Fruit fly (Drosophila melanogaster) whole organism, embryonic: ENCODE measurements around the gene Eato.

Experiments used
- Ada2b ChIP-seq: fragments of 200-800 bp; sonication (Bioruptor generic); IDR thresholded peaks from 2 replicates; pipeline ENCODE4 v1.3.6; 2022; ENCODE audit warnings: missing biosample characterization, missing genetic modification characterization
- Adf1 ChIP-seq: fragments of 200-800 bp; sonication (Bioruptor generic); IDR thresholded peaks from 2 replicates; pipeline ENCODE4 v1.3.6; 2022; ENCODE audit warnings: missing biosample characterization, missing genetic modification characterization
- Awh ChIP-seq: fragments of 200-800 bp; sonication (Bioruptor generic); IDR thresholded peaks from 2 replicates; pipeline ENCODE4, ENCODE4 v1.3.6; 2022; ENCODE audit warnings: missing biosample characterization, missing genetic modification characterization
- CG12155 ChIP-seq: fragments of 200-800 bp; sonication (Bioruptor generic); optimal IDR thresholded peaks from 3 replicates; lab custom pipeline; 2016; ENCODE audit warnings: missing biosample characterization, missing genetic modification characterization
- CG1233 ChIP-seq: fragments of 200-800 bp; sonication (Bioruptor generic); optimal IDR thresholded peaks from 4 replicates; lab custom pipeline; 2018; ENCODE audit warnings: missing biosample characterization, mild to moderate bottlenecking, missing genetic modification characterization
- CG14710 ChIP-seq: fragments of 200-800 bp; sonication (Bioruptor generic); optimal IDR thresholded peaks from 3 replicates; lab custom pipeline; 2019; ENCODE audit warnings: missing biosample characterization, mild to moderate bottlenecking, missing genetic modification characterization, moderate library complexity
- CG15073 ChIP-seq: fragments of 200-800 bp; sonication (Bioruptor generic); optimal IDR thresholded peaks from 2 replicates; lab custom pipeline; 2016; ENCODE audit warnings: missing biosample characterization, missing genetic modification characterization
- CG18619 ChIP-seq: fragments of 200-800 bp; sonication (Bioruptor generic); optimal IDR thresholded peaks from 3 replicates; lab custom pipeline; 2017; ENCODE audit warnings: missing biosample characterization, mild to moderate bottlenecking, missing genetic modification characterization
- CG2889 ChIP-seq: fragments of 200-800 bp; sonication (Bioruptor generic); IDR thresholded peaks from 3 replicates; pipeline ENCODE4 v1.3.6; 2022; ENCODE audit warnings: missing biosample characterization, missing genetic modification characterization
- CG3281 ChIP-seq: fragments of 200-800 bp; sonication (Bioruptor generic); optimal IDR thresholded peaks from 3 replicates; lab custom pipeline; 2017; ENCODE audit warnings: missing biosample characterization, mild to moderate bottlenecking, missing genetic modification characterization
- CG4282 ChIP-seq: fragments of 200-800 bp; sonication (Bioruptor generic); optimal IDR thresholded peaks from 2 replicates; lab custom pipeline; 2016; ENCODE audit warnings: missing biosample characterization, missing genetic modification characterization
- CG43689 ChIP-seq: fragments of 200-800 bp; sonication (Bioruptor generic); IDR thresholded peaks from 2 replicates; pipeline ENCODE4 v1.3.6; 2022; ENCODE audit warnings: missing biosample characterization, missing genetic modification characterization
- CG6175 ChIP-seq: fragments of 200-800 bp; sonication (Bioruptor generic); IDR thresholded peaks from 3 replicates; pipeline ENCODE4 v1.3.6; 2022; ENCODE audit warnings: missing biosample characterization, missing genetic modification characterization
- CG6654 ChIP-seq: fragments of 200-800 bp; sonication (Bioruptor generic); optimal IDR thresholded peaks from 2 replicates; lab custom pipeline; 2017; ENCODE audit warnings: missing biosample characterization, mild to moderate bottlenecking, missing genetic modification characterization
- CG7786 ChIP-seq: fragments of 200-800 bp; sonication (Bioruptor generic); optimal IDR thresholded peaks from 2 replicates; lab custom pipeline; 2016; ENCODE audit warnings: missing biosample characterization, missing genetic modification characterization
- CG8765 ChIP-seq: fragments of 200-800 bp; sonication (Bioruptor generic); IDR thresholded peaks from 2 replicates; pipeline ENCODE4 v1.3.6; 2022; ENCODE audit warnings: missing biosample characterization, missing genetic modification characterization
- CG9609 ChIP-seq: fragments of 200-800 bp; sonication (Bioruptor generic); optimal IDR thresholded peaks from 3 replicates; lab custom pipeline; 2016; ENCODE audit warnings: missing biosample characterization, missing genetic modification characterization
- Dfd ChIP-seq, 2 experiments: fragments of >200 bp; optimal IDR thresholded peaks; 2 replicates each; lab custom pipeline; 2017; ENCODE audit warnings: missing biosample characterization in 2 of 2, missing genetic modification characterization in 2 of 2
- Dip2 ChIP-seq: fragments of 200-800 bp; sonication (Bioruptor generic); IDR thresholded peaks from 2 replicates; pipeline ENCODE4 v1.3.6; 2022; ENCODE audit warnings: missing biosample characterization, missing genetic modification characterization
- Doc2 ChIP-seq: fragments of 200-800 bp; sonication (Bioruptor generic); IDR thresholded peaks from 2 replicates; pipeline ENCODE4 v1.3.6; 2022; ENCODE audit warnings: missing biosample characterization, missing genetic modification characterization
- Doc3 ChIP-seq: fragments of 200-800 bp; sonication (Bioruptor generic); IDR thresholded peaks from 3 replicates; pipeline ENCODE4 v1.3.6; 2022; ENCODE audit warnings: missing biosample characterization, missing genetic modification characterization; ENCODE audit not compliant: partially characterized antibody
- ERR ChIP-seq: fragments of 200-800 bp; sonication (Bioruptor generic); optimal IDR thresholded peaks from 2 replicates; lab custom pipeline; 2016; ENCODE audit warnings: missing biosample characterization, missing genetic modification characterization
- Fer2 ChIP-seq: fragments of 200-800 bp; sonication (Bioruptor generic); optimal IDR thresholded peaks from 2 replicates; lab custom pipeline; 2018; ENCODE audit warnings: missing biosample characterization, mild to moderate bottlenecking, missing genetic modification characterization, moderate library complexity
- GATAe ChIP-seq: fragments of 200-800 bp; sonication (Bioruptor generic); conservative IDR thresholded peaks from 2 replicates; pipeline ENCODE4 v1.3.6; 2022; ENCODE audit warnings: missing biosample characterization, missing genetic modification characterization
- HLHmδ ChIP-seq: fragments of 200-800 bp; sonication (Bioruptor generic); optimal IDR thresholded peaks from 2 replicates; lab custom pipeline; 2018; ENCODE audit warnings: missing biosample characterization, mild to moderate bottlenecking, missing genetic modification characterization, moderate library complexity
- NC2α ChIP-seq: fragments of 200-800 bp; sonication (Bioruptor generic); optimal IDR thresholded peaks from 2 replicates; lab custom pipeline; 2016; ENCODE audit warnings: missing biosample characterization, missing genetic modification characterization
- Nf-YA ChIP-seq: fragments of 200-800 bp; sonication (Bioruptor generic); IDR thresholded peaks from 2 replicates; pipeline ENCODE4 v1.3.6; 2022; ENCODE audit warnings: missing biosample characterization, missing genetic modification characterization
- NfI ChIP-seq: fragments of 200-800 bp; sonication (Bioruptor generic); optimal IDR thresholded peaks from 3 replicates; lab custom pipeline; 2018; ENCODE audit warnings: missing biosample characterization, mild to moderate bottlenecking, missing genetic modification characterization, moderate library complexity
- Side ChIP-seq: fragments of 200-800 bp; sonication (Bioruptor generic); optimal IDR thresholded peaks from 2 replicates; lab custom pipeline; 2016; ENCODE audit warnings: missing biosample characterization, missing genetic modification characterization
- Sry-δ ChIP-seq: fragments of 200-800 bp; sonication (Bioruptor generic); optimal IDR thresholded peaks from 2 replicates; lab custom pipeline; 2016; ENCODE audit warnings: missing biosample characterization, missing genetic modification characterization
- Stat92E ChIP-seq, 3 experiments: fragments of >200 bp in 2 of 3; fragments of 200-800 bp in 1 of 3; sonication (Bioruptor generic) in 1 of 3; optimal IDR thresholded peaks; 2 replicates each; lab custom pipeline; 2017 to 2019; ENCODE audit warnings: missing biosample characterization in 3 of 3, missing genetic modification characterization in 3 of 3, mild to moderate bottlenecking in 1 of 3, moderate library complexity in 1 of 3
- TFAM ChIP-seq: fragments of 200-800 bp; sonication (Bioruptor generic); optimal IDR thresholded peaks from 2 replicates; lab custom pipeline; 2017; ENCODE audit warnings: missing biosample characterization, missing genetic modification characterization, inconsistent platforms
- bowl ChIP-seq: fragments of 200-800 bp; sonication (Bioruptor generic); IDR thresholded peaks from 2 replicates; pipeline ENCODE4 v1.3.6; 2022; ENCODE audit warnings: missing biosample characterization, missing genetic modification characterization
- cas ChIP-seq: fragments of 200-800 bp; sonication (Bioruptor generic); IDR thresholded peaks from 2 replicates; pipeline ENCODE4 v1.3.6; 2022; ENCODE audit warnings: missing biosample characterization, missing genetic modification characterization
- cato ChIP-seq: fragments of 200-800 bp; sonication (Bioruptor generic); optimal IDR thresholded peaks from 2 replicates; lab custom pipeline; 2016; ENCODE audit warnings: missing biosample characterization, missing genetic modification characterization, borderline replicate concordance
- chif ChIP-seq, 2 experiments: fragments of 200-800 bp; sonication (Bioruptor generic); optimal IDR thresholded peaks; 3 replicates each; lab custom pipeline; 2016; ENCODE audit warnings: missing biosample characterization in 2 of 2, missing genetic modification characterization in 2 of 2
- dpn ChIP-seq, 2 experiments: fragments of 200-800 bp; sonication (Bioruptor generic); optimal IDR thresholded peaks; 3 replicates each; lab custom pipeline; 2016; ENCODE audit warnings: missing biosample characterization in 2 of 2, missing genetic modification characterization in 2 of 2
- emc ChIP-seq: fragments of 200-800 bp; sonication (Bioruptor generic); optimal IDR thresholded peaks from 2 replicates; lab custom pipeline; 2016; ENCODE audit warnings: missing biosample characterization, missing genetic modification characterization
- fd3F ChIP-seq: fragments of 200-800 bp; sonication (Bioruptor generic); optimal IDR thresholded peaks from 2 replicates; lab custom pipeline; 2018; ENCODE audit warnings: missing biosample characterization, mild to moderate bottlenecking, missing genetic modification characterization, moderate library complexity
- fd96Cb ChIP-seq: fragments of 200-800 bp; sonication (Bioruptor generic); optimal IDR thresholded peaks from 2 replicates; lab custom pipeline; 2018; ENCODE audit warnings: missing biosample characterization, mild to moderate bottlenecking, missing genetic modification characterization, moderate library complexity
- gcm2 ChIP-seq: fragments of 200-800 bp; sonication (Bioruptor generic); optimal IDR thresholded peaks from 2 replicates; lab custom pipeline; 2016; ENCODE audit warnings: missing biosample characterization, missing genetic modification characterization
- gsb ChIP-seq: fragments of 200-800 bp; sonication (Bioruptor generic); IDR thresholded peaks from 2 replicates; pipeline ENCODE4 v1.3.6; 2022; ENCODE audit warnings: missing biosample characterization, missing genetic modification characterization
- ind ChIP-seq: fragments of 200-800 bp; sonication (Bioruptor generic); optimal IDR thresholded peaks from 3 replicates; lab custom pipeline; 2016; ENCODE audit warnings: missing biosample characterization, missing genetic modification characterization
- pnt ChIP-seq: fragments of 200-800 bp; sonication (Bioruptor generic); optimal IDR thresholded peaks from 3 replicates; lab custom pipeline; 2016; ENCODE audit warnings: missing biosample characterization, missing genetic modification characterization
- schlank ChIP-seq: fragments of 200-800 bp; sonication (Bioruptor generic); optimal IDR thresholded peaks from 2 replicates; lab custom pipeline; 2018; ENCODE audit warnings: missing biosample characterization, mild to moderate bottlenecking, missing genetic modification characterization
- sd ChIP-seq: fragments of 200-800 bp; sonication (Bioruptor generic); optimal IDR thresholded peaks from 3 replicates; lab custom pipeline; 2018; ENCODE audit warnings: missing biosample characterization, mild to moderate bottlenecking, missing genetic modification characterization, moderate library complexity
- so ChIP-seq: fragments of 200-800 bp; sonication (Bioruptor generic); IDR thresholded peaks from 3 replicates; pipeline ENCODE4 v1.3.6; 2022; ENCODE audit warnings: missing biosample characterization, missing genetic modification characterization
- tna ChIP-seq: fragments of 200-800 bp; sonication (Bioruptor generic); IDR thresholded peaks from 2 replicates; pipeline ENCODE4 v1.3.6; 2022; ENCODE audit warnings: missing biosample characterization, missing genetic modification characterization; ENCODE audit not compliant: partially characterized antibody
- tx ChIP-seq: fragments of 200-800 bp; sonication (Bioruptor generic); optimal IDR thresholded peaks from 2 replicates; lab custom pipeline; 2016; ENCODE audit warnings: missing biosample characterization, missing genetic modification characterization
- vvl ChIP-seq: fragments of 200-800 bp; sonication (Bioruptor generic); IDR thresholded peaks from 2 replicates; pipeline ENCODE4 v1.3.6; 2022; ENCODE audit warnings: missing biosample characterization, missing genetic modification characterization

The Eato gene

DNA sequence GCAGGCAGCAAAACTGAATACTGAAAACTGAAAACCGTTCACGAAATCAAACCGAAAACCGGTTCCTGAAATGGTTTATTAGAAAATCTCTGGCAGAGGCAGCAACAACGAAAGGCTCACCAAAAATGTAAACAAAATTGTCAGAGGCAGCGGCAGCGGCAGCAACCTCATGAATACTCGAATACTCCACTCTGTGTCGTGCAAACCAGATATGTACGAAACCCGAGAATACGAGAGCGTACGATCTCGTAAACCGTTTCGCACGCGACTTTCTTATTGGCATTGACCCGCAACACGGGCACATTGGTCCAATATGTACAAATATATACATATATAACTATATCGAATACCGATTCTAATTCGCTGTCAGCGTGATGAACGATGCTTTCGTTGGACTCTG lies 53.7 kb downstream of the Eato start (continued):
- TF ChIP-seq Side (GFP tag; lab: Kevin White, UChicago), result no peak
- no peak for TF ChIP-seq CG4282
- TF ChIP-seq sd (tag; lab: Kevin White, UChicago), result peak; percentile 72
- no peak for TF ChIP-seq Sry-δ (GFP tag; lab: Kevin White, UChicago)
- TF ChIP-seq CG2889 (GFP tag; lab: Robert Waterston, UW), result no peak
- no peak for TF ChIP-seq Ada2b
- TF ChIP-seq Adf1 (GFP tag; lab: Robert Waterston, UW), result peak; percentile 48; the same call in 1 of the 2 replicates
- TF ChIP-seq NfI (GFP tag; lab: Kevin White, UChicago), result no peak
- TF ChIP-seq CG43689 (GFP tag; lab: Robert Waterston, UW), result no peak
- no peak for TF ChIP-seq Dfd (GFP tag; optimal IDR thresholded peaks at IDR 0.05; lab: Kevin White, UChicago)
- TF ChIP-seq Awh (GFP tag; lab: Robert Waterston, UW), result no peak
- peak; percentile 32; the same call in 1 of the 3 replicates for TF ChIP-seq so (GFP tag; lab: Robert Waterston, UW)
- no peak for TF ChIP-seq schlank (tag; lab: Kevin White, UChicago)
- peak; percentile 92; the same call in 2 of the 3 replicates for TF ChIP-seq CG6175

DNA sequence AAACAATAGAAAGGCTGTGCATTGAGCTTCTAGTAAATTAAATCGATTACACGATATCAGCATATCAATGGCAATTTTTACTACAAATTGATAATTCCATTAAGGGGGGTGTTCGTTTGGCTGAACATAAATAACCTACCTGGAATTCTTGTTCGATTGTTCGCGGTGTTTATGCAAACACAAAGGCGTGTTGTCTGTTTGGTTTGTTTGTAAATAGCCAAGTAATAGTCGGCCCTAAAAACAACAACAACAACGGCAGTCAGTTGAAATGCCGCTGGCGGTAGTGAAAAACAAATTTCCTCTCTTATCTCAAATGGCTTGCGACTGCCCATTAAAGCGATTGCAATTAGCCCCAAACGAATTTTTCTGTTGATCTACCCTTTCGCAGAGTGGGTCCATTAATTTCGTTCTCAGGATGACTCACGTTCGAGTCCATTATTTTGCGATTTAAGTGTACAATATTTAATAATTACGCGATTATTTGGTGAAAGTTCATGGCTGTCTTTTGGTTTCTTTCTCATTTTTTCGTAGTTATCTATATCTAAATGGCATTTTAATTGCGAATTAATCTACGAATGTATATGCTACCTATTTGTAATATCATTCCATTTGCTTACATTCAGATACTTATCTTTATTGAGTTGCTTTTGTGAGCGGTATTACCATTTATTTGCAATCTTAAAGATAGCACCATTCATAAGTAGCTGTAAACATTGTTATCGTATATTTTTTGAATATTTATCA lies 54.9 kb downstream of the Eato start:
- TF ChIP-seq Fer2 (tag; lab: Kevin White, UChicago) (no peak), CG7786 (GFP tag; lab: Kevin White, UChicago) (no peak), fd96Cb (tag; lab: Kevin White, UChicago) (no peak), CG9609 (GFP tag; lab: Kevin White, UChicago) (no peak), pnt (GFP tag; lab: Kevin White, UChicago) (no peak), gcm2 (no peak), Nf-YA (GFP tag; lab: Robert Waterston, UW) (no peak), TFAM (GFP tag; lab: Kevin White, UChicago) (no peak), CG18619 (GFP tag; lab: Kevin White, UChicago) (peak; percentile 34), gsb (GFP tag; lab: Robert Waterston, UW) (no peak), fd3F (GFP tag; lab: Kevin White, UChicago) (no peak), ERR (GFP tag; lab: Kevin White, UChicago) (no peak), NC2α (GFP tag; lab: Kevin White, UChicago) (peak; percentile 5), cato (GFP tag; lab: Kevin White, UChicago) (no peak), chif (GFP tag; optimal IDR thresholded peaks at IDR 0.05; lab: Kevin White, UChicago) (peak; percentile 10 to 28), vvl (GFP tag; lab: Robert Waterston, UW) (no peak), bowl (GFP tag; lab: Robert Waterston, UW) (no peak), CG14710 (tag; lab: Kevin White, UChicago) (no peak), HLHmδ (peak; percentile 33), ind (no peak), CG12155 (no peak), Doc3 (no peak), CG6654 (GFP tag; lab: Kevin White, UChicago) (no peak), CG15073 (GFP tag; lab: Kevin White, UChicago) (no peak), Dip2 (GFP tag; lab: Robert Waterston, UW) (no peak), GATAe (GFP tag; lab: Robert Waterston, UW) (no peak; the same call in 1 of the 2 replicates), dpn (GFP tag; optimal IDR thresholded peaks at IDR 0.05; lab: Kevin White, UChicago) (no peak), Stat92E (GFP tag; optimal IDR thresholded peaks at IDR 0.05; lab: Kevin White, UChicago) (no peak), Doc2 (GFP tag; lab: Robert Waterston, UW) (no peak), cas (no peak), tna (GFP tag; lab: Robert Waterston, UW) (no peak), emc (no peak), tx (no peak), CG3281 (GFP tag; lab: Kevin White, UChicago) (peak; percentile 25), CG1233 (GFP tag; lab: Kevin White, UChicago) (no peak), CG8765 (GFP tag; lab: Robert Waterston, UW) (no peak)
